Worm (Caenorhabditis elegans) whole organism, mixed stage, embryonic: ENCODE measurements around the gene C29A12.6.

ENCODE experiments used
- lin-13 ChIP-seq: fragments of 150-350 bp; optimal IDR thresholded peaks from 2 replicates; lab custom pipeline; 2014; ENCODE audit warnings: missing biosample characterization, missing genetic modification characterization
- mls-2 ChIP-seq: sonication (generic microtip); optimal IDR thresholded peaks from 2 replicates; lab custom pipeline; 2016; ENCODE audit warnings: mild to moderate bottlenecking, missing genetic modification characterization, moderate library complexity, missing compliant biosample characterization
- pha-4 ChIP-seq: fragments of 150-350 bp; optimal IDR thresholded peaks from 2 replicates; lab custom pipeline; 2018; ENCODE audit warnings: missing biosample characterization, missing genetic modification reagents, missing genetic modification characterization
- snpc-4 ChIP-seq: fragments of 150-350 bp; optimal IDR thresholded peaks from 2 replicates; lab custom pipeline; 2014; ENCODE audit warnings: missing biosample characterization, missing genetic modification characterization

DNA sequence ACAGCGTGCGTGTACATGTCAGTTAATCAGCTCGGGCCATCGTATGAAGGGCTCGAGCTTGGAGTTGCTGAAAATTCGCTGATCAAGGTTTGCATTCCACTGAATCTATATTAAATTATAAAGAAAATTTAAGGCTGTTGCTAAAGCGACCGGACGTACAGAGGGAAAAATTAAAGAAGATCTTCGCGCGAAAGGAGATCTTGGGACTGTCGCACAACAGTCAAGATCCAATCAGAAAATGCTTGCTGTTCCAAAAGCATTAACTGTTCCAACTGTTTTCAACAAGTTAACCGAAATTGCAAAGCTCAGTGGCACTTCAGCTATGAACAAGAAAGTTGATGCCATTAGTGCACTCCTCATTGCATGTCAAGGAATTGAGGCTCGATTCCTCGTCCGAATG lies 32.7 kb upstream of the C29A12.6 start:
- TF ChIP-seq mls-2 (tag; lab: Kevin White, UChicago) (no peak), snpc-4 (tag; lab: Kevin White, UChicago) (no peak), lin-13 (tag; lab: Kevin White, UChicago) (no peak), pha-4 (no peak)
